Worm (Caenorhabditis elegans) whole organism, L1 larva: Measurements from ENCODE around the gene C25E10.12.

Experiments
- C16A3.4 ChIP-seq: fragments of 150-350 bp; optimal IDR thresholded peaks from 2 replicates; lab custom pipeline; 2014; ENCODE audit warnings: missing biosample characterization, missing genetic modification characterization
- C34B4.2 ChIP-seq: sonication (generic microtip); optimal IDR thresholded peaks from 2 replicates; lab custom pipeline; 2017; ENCODE audit warnings: mild to moderate bottlenecking, missing genetic modification characterization, missing compliant biosample characterization
- Y116A8C.19 ChIP-seq: sonication (generic microtip); optimal IDR thresholded peaks from 2 replicates; lab custom pipeline; 2016; ENCODE audit warnings: missing compliant biosample characterization, missing genetic modification characterization, borderline replicate concordance
- alr-1 ChIP-seq: fragments of 200-800 bp; sonication (Bioruptor generic); optimal IDR thresholded peaks from 2 replicates; lab custom pipeline; 2018; ENCODE audit warnings: borderline replicate concordance, mild to moderate bottlenecking, missing genetic modification characterization, missing compliant biosample characterization
- ceh-63 ChIP-seq: fragments of 200-800 bp; sonication (Bioruptor generic); optimal IDR thresholded peaks from 2 replicates; lab custom pipeline; 2018; ENCODE audit warnings: mild to moderate bottlenecking, missing genetic modification characterization, missing compliant biosample characterization
- ceh-88 ChIP-seq: fragments of 200-800 bp; sonication (Bioruptor generic); IDR thresholded peaks from 2 replicates; pipeline ENCODE4 v1.3.6; 2022; ENCODE audit warnings: missing genetic modification characterization, missing compliant biosample characterization
- ceh-90 ChIP-seq: sonication (generic microtip); optimal IDR thresholded peaks from 2 replicates; lab custom pipeline; 2016; ENCODE audit warnings: missing genetic modification characterization, missing compliant biosample characterization
- dpl-1 ChIP-seq, 3 experiments: fragments of 150-350 bp in 2 of 3; sonication (generic microtip) in 1 of 3; optimal IDR thresholded peaks; 2 replicates each; lab custom pipeline; 2014 to 2017; ENCODE audit warnings: missing biosample characterization in 3 of 3, missing genetic modification characterization in 3 of 3, missing genetic modification reagents in 3 of 3
- dsc-1 ChIP-seq: sonication (generic microtip); optimal IDR thresholded peaks from 2 replicates; lab custom pipeline; 2016; ENCODE audit warnings: mild to moderate bottlenecking, missing genetic modification characterization, missing compliant biosample characterization
- efl-1 ChIP-seq, 4 experiments: fragments of 150-350 bp; optimal IDR thresholded peaks in 3 of 4; peaks in 1 of 4; 1 replicate in 1 of 4; 2 replicates in 3 of 4; lab custom pipeline; 2014; ENCODE audit warnings: missing biosample characterization in 2 of 4, missing genetic modification characterization in 2 of 4, missing genetic modification reagents in 2 of 4
- elt-2 ChIP-seq: sonication (generic microtip); optimal IDR thresholded peaks from 2 replicates; lab custom pipeline; 2016; ENCODE audit warnings: missing genetic modification characterization, mild to moderate bottlenecking, inconsistent platforms, missing compliant biosample characterization, missing genetic modification reagents
- ets-5 ChIP-seq: fragments of 200-800 bp; sonication (Bioruptor generic); IDR thresholded peaks from 2 replicates; pipeline ENCODE4 v1.3.6; 2022; ENCODE audit warnings: missing genetic modification characterization, missing compliant biosample characterization
- fkh-8 ChIP-seq: sonication (generic microtip); optimal IDR thresholded peaks from 2 replicates; lab custom pipeline; 2016; ENCODE audit warnings: mild to moderate bottlenecking, missing genetic modification characterization, missing compliant biosample characterization
- hlh-4 ChIP-seq: sonication (generic microtip); optimal IDR thresholded peaks from 2 replicates; lab custom pipeline; 2016; ENCODE audit warnings: mild to moderate bottlenecking, missing genetic modification characterization, missing compliant biosample characterization
- hpl-2 ChIP-seq: fragments of 150-350 bp; optimal IDR thresholded peaks from 2 replicates; lab custom pipeline; 2014; ENCODE audit warnings: missing biosample characterization, missing genetic modification reagents, missing genetic modification characterization
- lin-14 ChIP-seq: fragments of 200-800 bp; sonication (Bioruptor generic); optimal IDR thresholded peaks from 2 replicates; lab custom pipeline; 2018; ENCODE audit warnings: mild to moderate bottlenecking, missing genetic modification characterization, moderate library complexity, missing compliant biosample characterization
- lin-15B ChIP-seq: fragments of 150-350 bp; sonication (generic microtip); optimal IDR thresholded peaks from 3 replicates; lab custom pipeline; 2014; ENCODE audit warnings: missing biosample characterization, missing genetic modification characterization
- lin-35 ChIP-seq, 2 experiments: fragments of 150-350 bp; optimal IDR thresholded peaks; 2 replicates each; lab custom pipeline; 2014; ENCODE audit warnings: missing biosample characterization in 2 of 2, missing genetic modification characterization in 2 of 2, missing genetic modification reagents in 2 of 2
- lir-3 ChIP-seq: sonication (generic microtip); optimal IDR thresholded peaks from 2 replicates; lab custom pipeline; 2016; ENCODE audit warnings: mild to moderate bottlenecking, missing genetic modification characterization, moderate library complexity, missing compliant biosample characterization; ENCODE audit not compliant: poor library complexity
- lsy-2 ChIP-seq, 2 experiments: fragments of 150-350 bp; optimal IDR thresholded peaks; 2 replicates each; lab custom pipeline; 2014; ENCODE audit warnings: missing biosample characterization in 2 of 2, missing genetic modification characterization in 2 of 2
- mab-9 ChIP-seq: fragments of 200-800 bp; sonication (Bioruptor generic); IDR thresholded peaks from 2 replicates; pipeline ENCODE4 v1.3.6; 2022; ENCODE audit warnings: missing genetic modification reagents, missing genetic modification characterization, missing compliant biosample characterization
- mep-1 ChIP-seq: fragments of 150-350 bp; optimal IDR thresholded peaks from 2 replicates; lab custom pipeline; 2014; ENCODE audit warnings: missing biosample characterization, missing genetic modification characterization
- nhr-11 ChIP-seq: fragments of 150-350 bp; optimal IDR thresholded peaks from 2 replicates; lab custom pipeline; 2014; ENCODE audit warnings: missing biosample characterization, missing genetic modification characterization
- nhr-12 ChIP-seq: sonication (generic microtip); optimal IDR thresholded peaks from 2 replicates; lab custom pipeline; 2017; ENCODE audit warnings: missing biosample characterization, missing genetic modification characterization
- nhr-28 ChIP-seq: fragments of 150-350 bp; optimal IDR thresholded peaks from 2 replicates; lab custom pipeline; 2014; ENCODE audit warnings: missing biosample characterization, missing genetic modification characterization
- nhr-47 ChIP-seq: sonication (generic microtip); optimal IDR thresholded peaks from 2 replicates; lab custom pipeline; 2016; ENCODE audit warnings: mild to moderate bottlenecking, missing genetic modification characterization, moderate library complexity, missing compliant biosample characterization
- nhr-71 ChIP-seq: sonication (generic microtip); optimal IDR thresholded peaks from 2 replicates; lab custom pipeline; 2016; ENCODE audit warnings: mild to moderate bottlenecking, missing genetic modification characterization, moderate library complexity, missing compliant biosample characterization
- nhr-84 ChIP-seq: sonication (generic microtip); optimal IDR thresholded peaks from 2 replicates; lab custom pipeline; 2017; ENCODE audit warnings: missing biosample characterization, missing genetic modification characterization
- pax-3 ChIP-seq: fragments of 200-800 bp; sonication (Bioruptor generic); optimal IDR thresholded peaks from 2 replicates; lab custom pipeline; 2018; ENCODE audit warnings: mild to moderate bottlenecking, missing genetic modification characterization, moderate library complexity, missing compliant biosample characterization
- rnt-1 ChIP-seq: sonication (generic microtip); optimal IDR thresholded peaks from 2 replicates; lab custom pipeline; 2016; ENCODE audit warnings: mild to moderate bottlenecking, missing genetic modification characterization, moderate library complexity, missing compliant biosample characterization
- snpc-4 ChIP-seq: fragments of 150-350 bp; optimal IDR thresholded peaks from 2 replicates; lab custom pipeline; 2014; ENCODE audit warnings: missing biosample characterization, missing genetic modification characterization
- sox-4 ChIP-seq: sonication (generic microtip); optimal IDR thresholded peaks from 2 replicates; lab custom pipeline; 2016; ENCODE audit warnings: missing genetic modification characterization, missing compliant biosample characterization
- swsn-7 ChIP-seq: sonication (generic microtip); optimal IDR thresholded peaks from 2 replicates; lab custom pipeline; 2016; ENCODE audit warnings: missing genetic modification characterization, missing compliant biosample characterization
- unc-86 ChIP-seq: sonication (generic microtip); optimal IDR thresholded peaks from 2 replicates; lab custom pipeline; 2016; ENCODE audit warnings: missing genetic modification characterization, missing compliant biosample characterization
- vab-15 ChIP-seq: sonication (generic microtip); optimal IDR thresholded peaks from 2 replicates; lab custom pipeline; 2017; ENCODE audit warnings: missing genotype, mild to moderate bottlenecking, missing genetic modification characterization, missing compliant biosample characterization
- xbp-1 ChIP-seq: sonication (generic microtip); optimal IDR thresholded peaks from 2 replicates; lab custom pipeline; 2016; ENCODE audit warnings: missing genetic modification characterization, missing compliant biosample characterization
- zag-1 ChIP-seq: fragments of 150-350 bp; optimal IDR thresholded peaks from 2 replicates; lab custom pipeline; 2014; ENCODE audit warnings: missing biosample characterization, missing genetic modification characterization
- zip-4 ChIP-seq: fragments of 200-800 bp; sonication (Bioruptor generic); optimal IDR thresholded peaks from 2 replicates; lab custom pipeline; 2018; ENCODE audit warnings: mild to moderate bottlenecking, missing genetic modification characterization, moderate library complexity, missing compliant biosample characterization
- ztf-11 ChIP-seq, 2 experiments: sonication (generic microtip); optimal IDR thresholded peaks; 2 replicates each; lab custom pipeline; 2016 to 2017; ENCODE audit warnings: missing genetic modification characterization in 2 of 2, missing biosample characterization in 1 of 2, missing compliant biosample characterization in 1 of 2
- ztf-4 ChIP-seq: fragments of 150-350 bp; optimal IDR thresholded peaks from 2 replicates; lab custom pipeline; 2014; ENCODE audit warnings: missing biosample characterization, missing genetic modification characterization

C25E10.12 gene

DNA sequence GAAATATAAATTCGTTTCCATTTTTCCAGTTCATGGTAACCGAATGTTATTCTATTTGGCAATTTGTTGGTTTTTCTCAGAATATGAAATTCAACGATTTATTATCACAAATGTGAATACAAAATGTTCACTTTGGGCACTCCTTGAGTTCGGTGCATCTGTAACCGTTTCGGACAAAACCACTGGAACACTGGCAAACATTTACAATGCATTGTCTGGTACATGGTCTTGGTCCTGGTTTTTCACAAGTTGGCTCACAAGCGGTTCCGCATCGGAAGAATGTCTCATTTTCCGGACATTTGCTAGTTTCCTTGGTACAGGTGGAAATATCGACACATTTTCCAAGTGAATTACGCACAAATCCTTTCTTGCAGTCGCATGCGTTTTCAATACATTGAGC, 9.0 kb downstream of the C25E10.12 start:
- peak; percentile 70 for TF ChIP-seq hlh-4 (tag; lab: Kevin White, UChicago)
- TF ChIP-seq alr-1 (tag; lab: Kevin White, UChicago): no peak
- TF ChIP-seq, all 84 proteins: peak for 1

DNA sequence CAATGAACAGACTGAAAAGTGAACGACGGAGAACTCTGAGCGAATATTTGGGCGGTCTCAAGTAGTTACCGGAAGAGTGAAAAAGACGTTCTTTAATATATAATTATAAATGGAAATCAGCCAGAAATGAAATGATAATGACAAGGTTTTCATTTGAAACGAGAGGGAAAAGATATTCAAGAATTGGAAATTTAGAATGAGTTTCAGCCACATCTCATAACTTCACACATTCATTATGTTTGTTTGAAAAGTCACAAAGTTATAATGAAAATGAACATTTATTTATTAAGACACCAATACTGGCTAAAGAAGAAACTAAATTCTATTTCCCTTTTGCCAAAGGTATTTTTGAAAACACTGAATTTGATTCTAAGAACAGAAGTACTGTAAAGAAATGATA, 11.1 kb downstream of the C25E10.12 start, which contains the start of gene C25E10.7:
TSS of gene C25E10.7 (minus strand) at position 101 of the 400 bp plus-strand sequence.
- no peak for TF ChIP-seq zag-1 (tag; lab: Kevin White, UChicago)
- no peak for TF ChIP-seq rnt-1 (tag; lab: Kevin White, UChicago)
- TF ChIP-seq dpl-1 (GFP tag; optimal IDR thresholded peaks at IDR 0.05; lab: Kevin White, UChicago): no peak
- no peak for TF ChIP-seq efl-1 (optimal IDR thresholded peaks at IDR 0.05; lab: Kevin White, UChicago)
- peak in 1 of 2 experiments; percentile 40 for TF ChIP-seq efl-1 (GFP tag; optimal IDR thresholded peaks at IDR 0.05 in 1 of 2; lab: Kevin White, UChicago)

DNA sequence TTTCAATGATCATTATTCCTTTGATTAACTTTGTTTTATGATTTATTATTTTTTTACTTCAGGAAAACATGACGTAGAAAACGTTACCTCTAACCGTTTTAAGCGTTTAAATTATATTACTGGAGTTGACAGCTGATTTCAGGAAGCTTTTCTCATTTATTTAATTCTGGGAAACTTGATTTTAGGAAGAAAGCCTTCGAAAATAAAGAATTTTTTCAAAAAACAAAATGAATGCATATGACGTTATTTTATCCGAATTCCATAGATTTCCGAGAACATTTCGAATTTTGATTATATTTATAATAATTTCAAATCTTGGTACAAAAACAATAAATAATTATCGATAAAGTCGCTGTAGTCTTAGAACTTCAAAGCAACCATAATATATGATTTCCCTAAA, 13.0 kb downstream of the C25E10.12 start:
- TF ChIP-seq nhr-47 (tag; lab: Kevin White, UChicago): peak; percentile 31
- no peak for TF ChIP-seq zip-4 (GFP tag; lab: Kevin White, UChicago)
- no peak for TF ChIP-seq ets-5 (GFP tag; lab: Robert Waterston, UW)
- no peak for TF ChIP-seq snpc-4 (tag; lab: Kevin White, UChicago)
- no peak for TF ChIP-seq nhr-12 (tag; lab: Kevin White, UChicago)
- peak; percentile 32 for TF ChIP-seq nhr-71
- peak; percentile 97 for TF ChIP-seq hlh-4 (tag; lab: Kevin White, UChicago)
- TF ChIP-seq, all 84 proteins: peak for 3

DNA sequence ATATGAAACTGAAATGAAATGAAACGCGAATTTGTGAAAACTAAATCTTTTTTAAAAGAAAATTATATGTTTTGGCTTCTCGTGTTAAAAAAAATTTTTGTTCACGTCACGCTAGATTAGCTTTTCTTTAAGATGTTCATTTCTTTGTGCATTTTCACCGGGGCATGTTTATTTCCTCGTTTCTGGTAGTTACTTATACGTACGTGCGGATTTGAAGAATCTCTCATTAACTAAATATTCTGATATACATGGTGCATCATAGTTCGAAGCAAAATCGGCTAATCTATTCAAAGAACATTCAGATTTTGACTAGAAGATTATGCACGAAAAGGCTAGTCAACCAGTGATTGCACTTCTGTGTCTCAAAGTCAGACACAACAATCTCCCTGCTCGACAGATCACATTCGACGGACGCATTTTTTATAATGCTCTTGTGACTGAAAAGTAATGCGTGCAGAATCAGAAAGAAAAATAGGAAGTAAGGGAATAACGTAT, 14.6 kb downstream of the C25E10.12 start, which contains the start of gene C25E10.17:
TSS of gene C25E10.17 (minus strand) at position 51 of the 495 bp plus-strand sequence.
- TF ChIP-seq lir-3: no peak
- TF ChIP-seq ztf-4 (tag; lab: Kevin White, UChicago): no peak
- peak; percentile 13 for TF ChIP-seq lin-14 (GFP tag; lab: Kevin White, UChicago)
- no peak for TF ChIP-seq ztf-11 (tag; optimal IDR thresholded peaks at IDR 0.05; lab: Kevin White, UChicago)
- peak; percentile 37 for TF ChIP-seq nhr-11 (tag; lab: Kevin White, UChicago)
- TF ChIP-seq nhr-71: peak; percentile 42
- no peak for TF ChIP-seq mab-9 (GFP tag; lab: Robert Waterston, UW)
- no peak for TF ChIP-seq nhr-28 (tag; lab: Kevin White, UChicago)
- TF ChIP-seq ceh-63 (GFP tag; lab: Kevin White, UChicago): no peak
- TF ChIP-seq pax-3 (tag; lab: Kevin White, UChicago): peak; percentile 44
- TF ChIP-seq sox-4 (tag; lab: Kevin White, UChicago): peak; percentile 58
- TF ChIP-seq alr-1 (tag; lab: Kevin White, UChicago): no peak
- no peak for TF ChIP-seq lsy-2 (tag; optimal IDR thresholded peaks at IDR 0.05; lab: Kevin White, UChicago)
- TF ChIP-seq elt-2: no peak
- no peak for TF ChIP-seq vab-15 (tag; lab: Kevin White, UChicago)
- TF ChIP-seq fkh-8 (tag; lab: Kevin White, UChicago): peak; percentile 89
- no peak for TF ChIP-seq swsn-7 (tag; lab: Kevin White, UChicago)
- no peak for TF ChIP-seq Y116A8C.19
- TF ChIP-seq ceh-88 (GFP tag; lab: Robert Waterston, UW): no peak
- TF ChIP-seq nhr-47 (tag; lab: Kevin White, UChicago): peak; percentile 43
- TF ChIP-seq zip-4 (GFP tag; lab: Kevin White, UChicago): no peak
- no peak for TF ChIP-seq ceh-90
- TF ChIP-seq dsc-1 (tag; lab: Kevin White, UChicago): peak; percentile 67
- TF ChIP-seq, all 84 proteins: peak for 8

DNA sequence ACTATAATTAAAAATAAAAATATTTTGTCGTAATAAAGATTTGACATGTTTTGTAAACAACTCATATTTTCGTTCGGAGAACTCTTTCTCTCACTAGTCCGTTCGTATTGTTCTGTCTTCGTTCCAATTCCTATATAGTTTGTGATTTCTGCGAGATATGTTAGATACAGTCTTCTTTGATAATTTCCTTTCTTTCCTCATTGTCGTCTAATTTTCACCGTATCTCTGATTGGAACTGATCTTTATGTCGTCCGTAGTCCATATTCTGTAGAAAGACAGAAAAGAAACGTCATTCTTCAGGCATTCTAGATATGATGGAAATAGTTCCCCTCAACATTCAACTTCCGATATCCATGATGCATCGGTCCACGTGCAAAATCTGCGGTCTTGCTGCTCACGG, 17.4 kb downstream of the C25E10.12 start, which contains the start of gene nhr-30:
TSS of gene nhr-30 (plus strand) at position 301 of the 400 bp plus-strand sequence.
- no peak for TF ChIP-seq zag-1 (tag; lab: Kevin White, UChicago)
- TF ChIP-seq unc-86 (tag; lab: Kevin White, UChicago): no peak
- no peak for TF ChIP-seq ceh-90
- TF ChIP-seq rnt-1 (tag; lab: Kevin White, UChicago): no peak
- no peak for TF ChIP-seq nhr-84 (tag; lab: Kevin White, UChicago)
- TF ChIP-seq C16A3.4 (tag; lab: Kevin White, UChicago): no peak
- no peak for TF ChIP-seq nhr-28 (tag; lab: Kevin White, UChicago)
- TF ChIP-seq mep-1 (tag; lab: Kevin White, UChicago): no peak
- no peak for TF ChIP-seq lin-15B
- no peak for TF ChIP-seq dsc-1 (tag; lab: Kevin White, UChicago)
- TF ChIP-seq C34B4.2 (tag; lab: Kevin White, UChicago): no peak
- TF ChIP-seq ets-5 (GFP tag; lab: Robert Waterston, UW): no peak
- no peak for TF ChIP-seq lin-35 (GFP tag; optimal IDR thresholded peaks at IDR 0.05; lab: Kevin White, UChicago)
- no peak for TF ChIP-seq xbp-1 (tag; lab: Kevin White, UChicago)
- no peak for TF ChIP-seq hpl-2 (GFP tag; lab: Kevin White, UChicago)
